Worm (Caenorhabditis elegans): ENCODE measurements around the gene F42F12.14.

DNA sequence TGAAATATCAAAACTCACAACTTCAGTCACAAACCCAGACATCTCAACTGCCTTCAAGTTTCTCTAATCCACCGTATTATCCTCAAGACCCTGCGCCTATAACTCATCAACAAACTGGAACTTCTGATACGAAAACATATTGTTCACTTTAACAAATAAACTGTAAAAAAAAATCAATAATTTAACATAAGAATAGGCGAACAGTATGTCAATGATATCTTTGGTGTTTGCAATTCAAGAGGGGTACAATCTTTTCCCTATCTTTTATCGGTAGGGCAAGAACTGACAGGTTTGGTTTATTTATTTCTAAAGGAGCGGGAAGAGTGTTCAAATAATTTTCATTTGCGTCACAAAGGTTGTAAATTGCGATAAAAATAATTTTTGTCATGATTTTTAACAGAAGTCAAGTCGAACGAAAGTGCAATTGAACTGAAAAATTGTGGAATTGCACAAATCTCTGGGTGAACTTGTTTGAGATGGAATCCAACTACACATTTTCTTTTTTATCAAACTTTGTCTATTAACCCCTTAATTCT lies 14.6 kb downstream of the F42F12.14 start:
- no peak for TF ChIP-seq ama-1 (optimal IDR thresholded peaks at IDR 0.05)
- no peak for TF ChIP-seq ets-7 (tag; optimal IDR thresholded peaks at IDR 0.05)
- no peak for TF ChIP-seq pes-1 (GFP tag; IDR thresholded peaks at IDR 0.05)
- no peak for TF ChIP-seq scrt-1 (GFP tag; IDR thresholded peaks at IDR 0.05)

Data from whole organism, early embryonic.